Fruit fly (Drosophila melanogaster) whole organism, embryonic: Measurements from ENCODE around the gene CG6048.

Experiments used
- Aef1 ChIP-seq: fragments of 200-800 bp; sonication (Bioruptor generic); IDR thresholded peaks from 3 replicates; pipeline ENCODE4 v1.3.6; 2022; ENCODE audit warnings: missing biosample characterization, missing genetic modification characterization
- CG10274 ChIP-seq: fragments of 200-800 bp; sonication (Bioruptor generic); optimal IDR thresholded peaks from 3 replicates; lab custom pipeline; 2017; ENCODE audit warnings: missing biosample characterization, mild to moderate bottlenecking, missing genetic modification characterization
- CG10321 ChIP-seq: fragments of 200-800 bp; sonication (Bioruptor generic); IDR thresholded peaks from 2 replicates; pipeline ENCODE4 v1.3.6; 2022; ENCODE audit warnings: missing biosample characterization, missing genetic modification characterization
- CG10366 ChIP-seq: fragments of 200-800 bp; sonication (Bioruptor generic); IDR thresholded peaks from 2 replicates; pipeline ENCODE4 v1.3.6; 2022; ENCODE audit warnings: missing biosample characterization, missing genetic modification characterization
- CG10654 ChIP-seq: fragments of 200-800 bp; sonication (Bioruptor generic); optimal IDR thresholded peaks from 2 replicates; lab custom pipeline; 2016; ENCODE audit warnings: missing biosample characterization, missing genetic modification characterization
- CG11560 ChIP-seq: fragments of 200-800 bp; sonication (Bioruptor generic); IDR thresholded peaks from 3 replicates; pipeline ENCODE4 v1.3.6; 2022; ENCODE audit warnings: missing biosample characterization, missing genetic modification characterization
- CG12155 ChIP-seq: fragments of 200-800 bp; sonication (Bioruptor generic); optimal IDR thresholded peaks from 3 replicates; lab custom pipeline; 2016; ENCODE audit warnings: missing biosample characterization, missing genetic modification characterization
- CG12769 ChIP-seq: fragments of 200-800 bp; sonication (Bioruptor generic); optimal IDR thresholded peaks from 2 replicates; lab custom pipeline; 2019; ENCODE audit warnings: missing biosample characterization, mild to moderate bottlenecking, missing genetic modification characterization, moderate library complexity
- CG14014 ChIP-seq: fragments of 200-800 bp; sonication (Bioruptor generic); IDR thresholded peaks from 2 replicates; pipeline ENCODE4 v1.3.6; 2022; ENCODE audit warnings: missing biosample characterization, missing genetic modification characterization
- CG15073 ChIP-seq: fragments of 200-800 bp; sonication (Bioruptor generic); optimal IDR thresholded peaks from 2 replicates; lab custom pipeline; 2016; ENCODE audit warnings: missing biosample characterization, missing genetic modification characterization
- CG1647 ChIP-seq: fragments of 200-800 bp; sonication (Bioruptor generic); optimal IDR thresholded peaks from 3 replicates; lab custom pipeline; 2016; ENCODE audit warnings: missing biosample characterization, missing genetic modification characterization
- CG16815 ChIP-seq: fragments of 200-800 bp; sonication (Bioruptor generic); optimal IDR thresholded peaks from 3 replicates; lab custom pipeline; 2017; ENCODE audit warnings: missing biosample characterization, mild to moderate bottlenecking, missing genetic modification characterization
- CG17328 ChIP-seq: fragments of 200-800 bp; sonication (Bioruptor generic); IDR thresholded peaks from 2 replicates; pipeline ENCODE4 v1.3.6; 2022; ENCODE audit warnings: missing biosample characterization, missing genetic modification characterization
- CG17568 ChIP-seq: fragments of 200-800 bp; sonication (Bioruptor generic); optimal IDR thresholded peaks from 2 replicates; lab custom pipeline; 2018; ENCODE audit warnings: missing biosample characterization, mild to moderate bottlenecking, missing genetic modification characterization, moderate library complexity
- CG2120 ChIP-seq: fragments of 200-800 bp; sonication (Bioruptor generic); optimal IDR thresholded peaks from 3 replicates; lab custom pipeline; 2016; ENCODE audit warnings: missing biosample characterization, missing genetic modification characterization
- CG2678 ChIP-seq: fragments of 200-800 bp; sonication (Bioruptor generic); optimal IDR thresholded peaks from 3 replicates; lab custom pipeline; 2019; ENCODE audit warnings: missing biosample characterization, mild to moderate bottlenecking, missing genetic modification characterization, moderate library complexity
- CG2875 ChIP-seq: fragments of 200-800 bp; sonication (Bioruptor generic); optimal IDR thresholded peaks from 2 replicates; lab custom pipeline; 2017; ENCODE audit warnings: missing biosample characterization, mild to moderate bottlenecking, missing genetic modification characterization, missing genetic modification reagents
- CG30403 ChIP-seq: fragments of 200-800 bp; sonication (Bioruptor generic); optimal IDR thresholded peaks from 3 replicates; lab custom pipeline; 2016; ENCODE audit warnings: missing biosample characterization, missing genetic modification characterization
- CG3065 ChIP-seq: fragments of 200-800 bp; sonication (Bioruptor generic); optimal IDR thresholded peaks from 2 replicates; lab custom pipeline; 2016; ENCODE audit warnings: missing biosample characterization, missing genetic modification characterization
- CG31224 ChIP-seq: fragments of 200-800 bp; sonication (Bioruptor generic); IDR thresholded peaks from 2 replicates; pipeline ENCODE4 v1.3.6; 2022; ENCODE audit warnings: missing biosample characterization, missing genetic modification characterization
- CG33213 ChIP-seq: fragments of 200-800 bp; sonication (Bioruptor generic); optimal IDR thresholded peaks from 3 replicates; lab custom pipeline; 2016; ENCODE audit warnings: missing biosample characterization, missing genetic modification characterization
- CG3407 ChIP-seq: fragments of 200-800 bp; sonication (Bioruptor generic); optimal IDR thresholded peaks from 2 replicates; lab custom pipeline; 2018; ENCODE audit warnings: missing biosample characterization, mild to moderate bottlenecking, missing genetic modification characterization
- CG4730 ChIP-seq: fragments of 200-800 bp; sonication (Bioruptor generic); IDR thresholded peaks from 2 replicates; pipeline ENCODE4 v1.3.6; 2022; ENCODE audit warnings: missing biosample characterization, missing genetic modification characterization
- CG6254 ChIP-seq: fragments of 200-800 bp; sonication (Bioruptor generic); optimal IDR thresholded peaks from 3 replicates; lab custom pipeline; 2017; ENCODE audit warnings: mild to moderate bottlenecking, missing biosample characterization, missing genetic modification reagents, missing genetic modification characterization
- CG7987 ChIP-seq: fragments of 200-800 bp; sonication (Bioruptor generic); optimal IDR thresholded peaks from 2 replicates; lab custom pipeline; 2018; ENCODE audit warnings: missing biosample characterization, mild to moderate bottlenecking, missing genetic modification characterization, moderate library complexity
- CG8290 ChIP-seq, 3 experiments: fragments of 200-800 bp; sonication (Bioruptor generic); optimal IDR thresholded peaks; 2 replicates each; lab custom pipeline; 2016 to 2019; ENCODE audit warnings: missing biosample characterization in 3 of 3, missing genetic modification characterization in 3 of 3, mild to moderate bottlenecking in 2 of 3, moderate library complexity in 1 of 3
- Chrac-16 ChIP-seq: fragments of 200-800 bp; sonication (Bioruptor generic); optimal IDR thresholded peaks from 3 replicates; lab custom pipeline; 2016; ENCODE audit warnings: missing biosample characterization, missing genetic modification characterization
- Hr39 ChIP-seq: fragments of >200 bp; optimal IDR thresholded peaks from 2 replicates; lab custom pipeline; 2017
- Hsf ChIP-seq: fragments of 200-800 bp; sonication (Bioruptor generic); optimal IDR thresholded peaks from 3 replicates; lab custom pipeline; 2016; ENCODE audit warnings: missing biosample characterization, missing genetic modification characterization
- Med ChIP-seq: fragments of 200-800 bp; sonication (Bioruptor generic); peaks from one replicate; lab custom pipeline; 2016; ENCODE audit warnings: missing biosample characterization, missing genetic modification characterization, mild to moderate bottlenecking, inconsistent platforms, moderate library complexity
- Mrtf ChIP-seq: fragments of 200-800 bp; sonication (Bioruptor generic); IDR thresholded peaks from 3 replicates; pipeline ENCODE4 v1.3.6; 2022; ENCODE audit warnings: missing biosample characterization, missing genetic modification characterization
- Neu2 ChIP-seq: fragments of 200-800 bp; sonication (Bioruptor generic); optimal IDR thresholded peaks from 3 replicates; lab custom pipeline; 2016; ENCODE audit warnings: missing biosample characterization, missing genetic modification characterization, borderline replicate concordance
- NfI ChIP-seq: fragments of 200-800 bp; sonication (Bioruptor generic); optimal IDR thresholded peaks from 3 replicates; lab custom pipeline; 2018; ENCODE audit warnings: missing biosample characterization, mild to moderate bottlenecking, missing genetic modification characterization, moderate library complexity
- Optix ChIP-seq: fragments of 200-800 bp; sonication (Bioruptor generic); IDR thresholded peaks from 3 replicates; pipeline ENCODE4 v1.3.6; 2022; ENCODE audit warnings: missing biosample characterization, missing genetic modification characterization
- ap ChIP-seq: fragments of 200-800 bp; sonication (Bioruptor generic); IDR thresholded peaks from 2 replicates; pipeline ENCODE4 v1.3.6; 2022; ENCODE audit warnings: missing biosample characterization, missing genetic modification characterization
- dimm ChIP-seq: fragments of 200-800 bp; sonication (Bioruptor generic); IDR thresholded peaks from 2 replicates; pipeline ENCODE4 v1.3.6; 2022; ENCODE audit warnings: missing biosample characterization, missing genetic modification characterization
- disco-r ChIP-seq: fragments of 200-800 bp; sonication (Bioruptor generic); optimal IDR thresholded peaks from 2 replicates; lab custom pipeline; 2016; ENCODE audit warnings: missing biosample characterization, missing genetic modification characterization
- dysf ChIP-seq: fragments of 200-800 bp; sonication (Bioruptor generic); IDR thresholded peaks from 3 replicates; pipeline ENCODE4 v1.3.6; 2022; ENCODE audit warnings: missing biosample characterization, missing genetic modification characterization
- eyg ChIP-seq: fragments of 200-800 bp; sonication (Bioruptor generic); optimal IDR thresholded peaks from 3 replicates; lab custom pipeline; 2016; ENCODE audit warnings: missing biosample characterization, missing genetic modification characterization
- her ChIP-seq: fragments of 200-800 bp; sonication (Bioruptor generic); optimal IDR thresholded peaks from 2 replicates; lab custom pipeline; 2016; ENCODE audit warnings: missing biosample characterization, missing genetic modification characterization
- kah ChIP-seq: fragments of 200-800 bp; sonication (Bioruptor generic); optimal IDR thresholded peaks from 2 replicates; lab custom pipeline; 2018; ENCODE audit warnings: missing biosample characterization, mild to moderate bottlenecking, missing genetic modification characterization
- maf-S ChIP-seq: fragments of 200-800 bp; sonication (Bioruptor generic); optimal IDR thresholded peaks from 2 replicates; lab custom pipeline; 2016; ENCODE audit warnings: missing biosample characterization, missing genetic modification characterization
- nerfin-1 ChIP-seq: fragments of 200-800 bp; sonication (Bioruptor generic); optimal IDR thresholded peaks from 3 replicates; lab custom pipeline; 2019; ENCODE audit warnings: missing biosample characterization, mild to moderate bottlenecking, missing genetic modification characterization, moderate library complexity
- psq ChIP-seq: fragments of 200-800 bp; sonication (Bioruptor generic); optimal IDR thresholded peaks from 2 replicates; lab custom pipeline; 2017; ENCODE audit warnings: missing biosample characterization, missing genetic modification characterization
- sens ChIP-seq: fragments of 200-800 bp; sonication (Bioruptor generic); peaks from one replicate; lab custom pipeline; 2016; ENCODE audit warnings: missing biosample characterization, missing genetic modification characterization
- sens-2 ChIP-seq: fragments of 200-800 bp; sonication (Bioruptor generic); IDR thresholded peaks from 2 replicates; pipeline ENCODE4 v1.3.6; 2022; ENCODE audit warnings: missing biosample characterization, missing genetic modification characterization
- sisA ChIP-seq: fragments of 200-800 bp; sonication (Bioruptor generic); IDR thresholded peaks from 2 replicates; pipeline ENCODE4 v1.3.6; 2022; ENCODE audit warnings: missing biosample characterization, missing genetic modification characterization
- so ChIP-seq: fragments of 200-800 bp; sonication (Bioruptor generic); IDR thresholded peaks from 3 replicates; pipeline ENCODE4 v1.3.6; 2022; ENCODE audit warnings: missing biosample characterization, missing genetic modification characterization
- tin ChIP-seq: fragments of 200-800 bp; sonication (Bioruptor generic); optimal IDR thresholded peaks from 3 replicates; lab custom pipeline; 2016; ENCODE audit warnings: missing biosample characterization, missing genetic modification characterization
- tll ChIP-seq, 2 experiments: fragments of 200-800 bp in 1 of 2; fragments of >200 bp in 1 of 2; sonication (Bioruptor generic) in 1 of 2; optimal IDR thresholded peaks; 2 replicates each; lab custom pipeline; 2017 to 2019; ENCODE audit warnings: missing biosample characterization in 2 of 2, missing genetic modification characterization in 2 of 2, mild to moderate bottlenecking in 1 of 2, moderate library complexity in 1 of 2

The CG6048 gene

dm6 chrX:5972030-5972429, 19.7 kb downstream of the CG6048 start (continued):
- TF ChIP-seq sens-2 (GFP tag; lab: Robert Waterston, UW): peak; percentile 54
- TF ChIP-seq CG7987 (GFP tag; lab: Kevin White, UChicago): no peak
- peak; percentile 19 for TF ChIP-seq NfI (GFP tag; lab: Kevin White, UChicago)
- peak; percentile 51; the same call in 1 of the 2 replicates for TF ChIP-seq CG10366 (GFP tag; lab: Robert Waterston, UW)
- TF ChIP-seq CG12155 (GFP tag; lab: Kevin White, UChicago): peak; percentile 1
- peak; percentile 18 for TF ChIP-seq nerfin-1
- no peak for TF ChIP-seq CG10654
- peak; percentile 8 for TF ChIP-seq maf-S (GFP tag; lab: Kevin White, UChicago)
- peak; percentile 24 for TF ChIP-seq tin (GFP tag; lab: Kevin White, UChicago)
- TF ChIP-seq dimm (GFP tag; lab: Robert Waterston, UW): peak; percentile 38; the same call in 1 of the 2 replicates
- TF ChIP-seq Chrac-16 (GFP tag; lab: Kevin White, UChicago): peak; percentile 14
- TF ChIP-seq CG4730 (GFP tag; lab: Robert Waterston, UW): peak; percentile 44; the same call in 1 of the 2 replicates
- peak; percentile 60 for TF ChIP-seq CG17328 (GFP tag; lab: Robert Waterston, UW)
- peak; percentile 13 for TF ChIP-seq CG12769
- no peak for TF ChIP-seq CG8290 (GFP tag; optimal IDR thresholded peaks at IDR 0.05; lab: Kevin White, UChicago)
- peak in 1 of 2 experiments; percentile 20 for TF ChIP-seq CG8290 (tag; optimal IDR thresholded peaks at IDR 0.05; lab: Kevin White, UChicago)
- TF ChIP-seq sisA: peak; percentile 59; the same call in 1 of the 2 replicates
- 0 out of 2 replicates have a peak, but pooled peaks have one; percentile 22 for TF ChIP-seq CG31224 (GFP tag; lab: Robert Waterston, UW)
- TF ChIP-seq CG2678: peak; percentile 32
- TF ChIP-seq CG2875: peak; percentile 20
- TF ChIP-seq Hr39 (lab: Kevin White, UChicago): no peak
- peak; percentile 83 for TF ChIP-seq Med (GFP tag; lab: Kevin White, UChicago)
- 0 out of 2 replicates have a peak, but pooled peaks have one; percentile 43 for TF ChIP-seq ap (GFP tag; lab: Robert Waterston, UW)
- TF ChIP-seq so (GFP tag; lab: Robert Waterston, UW): peak; percentile 47; the same call in 1 of the 3 replicates
- TF ChIP-seq Mrtf (GFP tag; lab: Robert Waterston, UW): no peak; the same call in 2 of the 3 replicates
- TF ChIP-seq her (GFP tag; lab: Kevin White, UChicago): no peak
- TF ChIP-seq eyg (GFP tag; lab: Kevin White, UChicago): no peak
- TF ChIP-seq disco-r (GFP tag; lab: Kevin White, UChicago): no peak
- TF ChIP-seq CG15073 (GFP tag; lab: Kevin White, UChicago): no peak
- peak; percentile 42; the same call in 1 of the 3 replicates for TF ChIP-seq Aef1 (GFP tag; lab: Robert Waterston, UW)
- TF ChIP-seq CG6254 (GFP tag; lab: Kevin White, UChicago): peak; percentile 21
- TF ChIP-seq Optix: peak; percentile 53; the same call in 2 of the 3 replicates
- no peak for TF ChIP-seq kah (GFP tag; lab: Kevin White, UChicago)
- TF ChIP-seq, all 482 proteins: peak for 153

DNA sequence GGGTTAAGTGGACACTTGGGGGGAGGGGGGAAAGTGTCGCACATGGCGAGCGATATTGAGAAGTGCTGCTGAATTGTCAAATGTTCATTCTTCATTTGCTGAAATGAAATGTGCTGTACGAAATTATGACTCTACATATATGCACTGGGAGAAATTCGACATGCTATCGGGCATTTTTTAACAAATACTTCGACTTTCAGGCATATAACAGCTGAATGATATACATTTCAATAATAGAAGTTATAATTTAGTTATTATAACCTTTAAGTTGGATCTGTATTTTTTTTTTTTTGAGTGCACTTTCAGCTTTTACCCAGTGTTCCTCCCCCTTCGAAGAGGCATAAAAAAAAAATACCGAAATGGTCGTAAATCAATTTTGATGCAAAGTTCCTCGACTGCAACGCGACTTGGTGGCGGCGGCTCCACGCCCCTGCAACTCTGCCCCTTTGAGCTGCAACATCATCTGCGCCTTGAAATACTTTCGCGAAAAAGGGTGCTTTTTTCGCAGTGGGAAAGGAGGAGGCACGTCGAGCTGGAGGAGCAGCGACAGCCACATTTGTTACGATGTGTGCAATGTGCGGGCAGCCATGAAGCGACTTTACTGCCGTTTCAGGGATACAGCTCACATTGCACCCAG, 21.1 kb downstream of the CG6048 start:
- TF ChIP-seq NfI (GFP tag; lab: Kevin White, UChicago) (peak; percentile 12), CG10274 (GFP tag; lab: Kevin White, UChicago) (no peak), CG3065 (no peak), dysf (GFP tag; lab: Robert Waterston, UW) (peak; percentile 49; the same call in 1 of the 3 replicates), psq (GFP tag; lab: Kevin White, UChicago) (no peak), CG30403 (peak; percentile 46), CG16815 (no peak), CG3407 (GFP tag; lab: Kevin White, UChicago) (no peak), sens (peak; percentile 28), CG11560 (tag; lab: Robert Waterston, UW) (no peak), CG10321 (GFP tag; lab: Robert Waterston, UW) (0 out of 2 replicates have a peak, but pooled peaks have one; percentile 13), CG33213 (GFP tag; lab: Kevin White, UChicago) (no peak), CG10654 (peak; percentile 12), CG14014 (GFP tag; lab: Robert Waterston, UW) (no peak), CG2120 (GFP tag; lab: Kevin White, UChicago) (peak; percentile 0), CG17568 (GFP tag; lab: Kevin White, UChicago) (no peak), Hsf (no peak), tll (GFP tag; optimal IDR thresholded peaks at IDR 0.05; lab: Kevin White, UChicago) (no peak), CG1647 (GFP tag; lab: Kevin White, UChicago) (no peak), Neu2 (GFP tag; lab: Kevin White, UChicago) (no peak)
